Fruit fly (Drosophila melanogaster): ENCODE data around the gene Gr66a.

dm6 chr3L:8303912-8304311, 2.9 kb downstream of the Gr66a start, which contains the start of the genes CG7194 and Sbp2:
- TF ChIP-seq salr (GFP tag; optimal IDR thresholded peaks at IDR 0.05) (no peak), Sox102F (GFP tag; optimal IDR thresholded peaks at IDR 0.05) (no peak), pdm3 (GFP tag; optimal IDR thresholded peaks at IDR 0.05) (no peak), Gug (GFP tag; IDR thresholded peaks at IDR 0.05) (no peak), vri (GFP tag; optimal IDR thresholded peaks at IDR 0.05) (no peak), cyc (GFP tag; optimal IDR thresholded peaks at IDR 0.05) (no peak)

Measured in whole organism, prepupa.